Fruit fly (Drosophila melanogaster) whole organism, embryonic: ENCODE results near the gene CG7367.

ENCODE experiments used
- CG10462 ChIP-seq: fragments of 200-800 bp; sonication (Bioruptor generic); optimal IDR thresholded peaks from 2 replicates; lab custom pipeline; 2016; ENCODE audit warnings: missing biosample characterization, missing genetic modification characterization
- CG12104 ChIP-seq: fragments of 200-800 bp; sonication (Bioruptor generic); optimal IDR thresholded peaks from 3 replicates; lab custom pipeline; 2016; ENCODE audit warnings: missing biosample characterization, missing genetic modification characterization
- CG12236 ChIP-seq: fragments of 200-800 bp; sonication (Bioruptor generic); optimal IDR thresholded peaks from 2 replicates; lab custom pipeline; 2016; ENCODE audit warnings: missing biosample characterization, missing genetic modification characterization
- CG12299 ChIP-seq: fragments of 200-800 bp; sonication (Bioruptor generic); optimal IDR thresholded peaks from 2 replicates; lab custom pipeline; 2018; ENCODE audit warnings: missing biosample characterization, mild to moderate bottlenecking, missing genetic modification characterization
- CG13624 ChIP-seq: fragments of 200-800 bp; sonication (Bioruptor generic); optimal IDR thresholded peaks from 2 replicates; lab custom pipeline; 2016; ENCODE audit warnings: missing biosample characterization, missing genetic modification characterization
- CG15601 ChIP-seq: fragments of 200-800 bp; sonication (Bioruptor generic); optimal IDR thresholded peaks from 3 replicates; lab custom pipeline; 2019; ENCODE audit warnings: missing biosample characterization, mild to moderate bottlenecking, missing genetic modification characterization, moderate library complexity
- CG16815 ChIP-seq: fragments of 200-800 bp; sonication (Bioruptor generic); optimal IDR thresholded peaks from 3 replicates; lab custom pipeline; 2017; ENCODE audit warnings: missing biosample characterization, mild to moderate bottlenecking, missing genetic modification characterization
- CG1832 ChIP-seq: fragments of 200-800 bp; sonication (Bioruptor generic); optimal IDR thresholded peaks from 2 replicates; lab custom pipeline; 2017; ENCODE audit warnings: missing biosample characterization, mild to moderate bottlenecking, missing genetic modification characterization, inconsistent platforms
- CG18764 ChIP-seq: fragments of 200-800 bp; sonication (Bioruptor generic); optimal IDR thresholded peaks from 3 replicates; lab custom pipeline; 2016; ENCODE audit warnings: missing biosample characterization, missing genetic modification characterization
- CG2116 ChIP-seq: fragments of 200-800 bp; sonication (Bioruptor generic); optimal IDR thresholded peaks from 3 replicates; lab custom pipeline; 2018; ENCODE audit warnings: missing biosample characterization, mild to moderate bottlenecking, missing genetic modification characterization
- CG4730 ChIP-seq: fragments of 200-800 bp; sonication (Bioruptor generic); IDR thresholded peaks from 2 replicates; pipeline ENCODE4 v1.3.6; 2022; ENCODE audit warnings: missing biosample characterization, missing genetic modification characterization
- CG7271 ChIP-seq: fragments of 200-800 bp; sonication (Bioruptor generic); optimal IDR thresholded peaks from 2 replicates; lab custom pipeline; 2018; ENCODE audit warnings: missing biosample characterization, mild to moderate bottlenecking, missing genetic modification characterization, moderate library complexity
- CG7987 ChIP-seq: fragments of 200-800 bp; sonication (Bioruptor generic); optimal IDR thresholded peaks from 2 replicates; lab custom pipeline; 2018; ENCODE audit warnings: missing biosample characterization, mild to moderate bottlenecking, missing genetic modification characterization, moderate library complexity
- CG8281 ChIP-seq: fragments of 200-800 bp; sonication (Bioruptor generic); optimal IDR thresholded peaks from 2 replicates; lab custom pipeline; 2018; ENCODE audit warnings: missing biosample characterization, mild to moderate bottlenecking, missing genetic modification characterization, moderate library complexity
- CG8924 ChIP-seq: fragments of 200-800 bp; optimal IDR thresholded peaks from 3 replicates; lab custom pipeline; 2019; ENCODE audit warnings: missing biosample characterization, mild to moderate bottlenecking, missing genetic modification characterization, moderate library complexity
- CG9437 ChIP-seq: fragments of 200-800 bp; sonication (Bioruptor generic); optimal IDR thresholded peaks from 2 replicates; lab custom pipeline; 2018; ENCODE audit warnings: missing biosample characterization, mild to moderate bottlenecking, missing genetic modification characterization
- D19A ChIP-seq: fragments of 200-800 bp; optimal IDR thresholded peaks from 3 replicates; lab custom pipeline; 2019; ENCODE audit warnings: missing biosample characterization, mild to moderate bottlenecking, missing genetic modification characterization, moderate library complexity
- Eip74EF ChIP-seq, 2 experiments: fragments of 200-800 bp in 1 of 2; fragments of >200 bp in 1 of 2; sonication (Bioruptor generic) in 1 of 2; optimal IDR thresholded peaks; 2 replicates each; lab custom pipeline; 2017 to 2019; ENCODE audit warnings: missing biosample characterization in 2 of 2, missing genetic modification characterization in 2 of 2, mild to moderate bottlenecking in 1 of 2, moderate library complexity in 1 of 2
- Fer1 ChIP-seq: fragments of 200-800 bp; sonication (Bioruptor generic); optimal IDR thresholded peaks from 2 replicates; lab custom pipeline; 2017; ENCODE audit warnings: missing biosample characterization, mild to moderate bottlenecking, missing genetic modification characterization
- GATAe ChIP-seq: fragments of 200-800 bp; sonication (Bioruptor generic); conservative IDR thresholded peaks from 2 replicates; pipeline ENCODE4 v1.3.6; 2022; ENCODE audit warnings: missing biosample characterization, missing genetic modification characterization
- HHEX ChIP-seq: fragments of 200-800 bp; sonication (Bioruptor generic); optimal IDR thresholded peaks from 3 replicates; lab custom pipeline; 2017; ENCODE audit warnings: missing biosample characterization, mild to moderate bottlenecking, missing genetic modification characterization, missing genetic modification reagents
- Jarid2 ChIP-seq: fragments of 200-800 bp; sonication (Bioruptor generic); optimal IDR thresholded peaks from 3 replicates; lab custom pipeline; 2017; ENCODE audit warnings: mild to moderate bottlenecking, missing biosample characterization, missing genetic modification reagents, missing genetic modification characterization
- MBD-R2 ChIP-seq: fragments of 200-800 bp; sonication (Bioruptor generic); IDR thresholded peaks from 2 replicates; pipeline ENCODE4 v1.3.6; 2022; ENCODE audit warnings: missing biosample characterization, missing genetic modification characterization
- Nf-YC ChIP-seq: fragments of 200-800 bp; optimal IDR thresholded peaks from 3 replicates; lab custom pipeline; 2019; ENCODE audit warnings: missing biosample characterization, mild to moderate bottlenecking, missing genetic modification characterization, moderate library complexity
- Six4 ChIP-seq: fragments of 200-800 bp; sonication (Bioruptor generic); optimal IDR thresholded peaks from 2 replicates; lab custom pipeline; 2016; ENCODE audit warnings: missing biosample characterization, missing genetic modification characterization
- Taf1 ChIP-seq: fragments of 200-800 bp; sonication (Bioruptor generic); IDR thresholded peaks from 2 replicates; pipeline ENCODE4 v1.3.6; 2022; ENCODE audit warnings: missing biosample characterization, missing genetic modification characterization
- al ChIP-seq: fragments of 200-800 bp; sonication (Bioruptor generic); IDR thresholded peaks from 2 replicates; pipeline ENCODE4 v1.3.6; 2022; ENCODE audit warnings: missing biosample characterization, missing genetic modification characterization
- chm ChIP-seq: fragments of 200-800 bp; sonication (Bioruptor generic); IDR thresholded peaks from 2 replicates; pipeline ENCODE4 v1.3.6; 2022; ENCODE audit warnings: missing biosample characterization, missing genetic modification characterization
- ci ChIP-seq: fragments of 200-800 bp; sonication (Bioruptor generic); IDR thresholded peaks from 3 replicates; pipeline ENCODE4 v1.3.6; 2022; ENCODE audit warnings: missing biosample characterization, missing genetic modification characterization
- dimm ChIP-seq: fragments of 200-800 bp; sonication (Bioruptor generic); IDR thresholded peaks from 2 replicates; pipeline ENCODE4 v1.3.6; 2022; ENCODE audit warnings: missing biosample characterization, missing genetic modification characterization
- exex ChIP-seq: fragments of 200-800 bp; sonication (Bioruptor generic); optimal IDR thresholded peaks from 4 replicates; lab custom pipeline; 2018; ENCODE audit warnings: missing biosample characterization, mild to moderate bottlenecking, missing genetic modification characterization, moderate library complexity
- ham ChIP-seq: fragments of 200-800 bp; sonication (Bioruptor generic); IDR thresholded peaks from 2 replicates; pipeline ENCODE4 v1.3.6; 2022; ENCODE audit warnings: missing biosample characterization, missing genetic modification characterization
- hbn ChIP-seq: fragments of 200-800 bp; sonication (Bioruptor generic); IDR thresholded peaks from 2 replicates; pipeline ENCODE4 v1.3.6; 2022; ENCODE audit warnings: missing biosample characterization, missing genetic modification characterization; ENCODE audit not compliant: partially characterized antibody
- lab ChIP-seq: fragments of 200-800 bp; sonication (Bioruptor generic); optimal IDR thresholded peaks from 3 replicates; lab custom pipeline; 2017; ENCODE audit warnings: missing biosample characterization, missing genetic modification characterization, mild to moderate bottlenecking, moderate library complexity, missing genetic modification reagents
- mirr ChIP-seq: fragments of 200-800 bp; sonication (Bioruptor generic); optimal IDR thresholded peaks from 3 replicates; lab custom pipeline; 2018; ENCODE audit warnings: missing biosample characterization, mild to moderate bottlenecking, missing genetic modification characterization
- nerfin-1 ChIP-seq: fragments of 200-800 bp; sonication (Bioruptor generic); optimal IDR thresholded peaks from 3 replicates; lab custom pipeline; 2019; ENCODE audit warnings: missing biosample characterization, mild to moderate bottlenecking, missing genetic modification characterization, moderate library complexity
- pb ChIP-seq: fragments of 200-800 bp; sonication (Bioruptor generic); optimal IDR thresholded peaks from 3 replicates; lab custom pipeline; 2016; ENCODE audit warnings: missing biosample characterization, missing genetic modification characterization
- pho ChIP-seq: fragments of 200-800 bp; sonication (Bioruptor generic); optimal IDR thresholded peaks from 2 replicates; lab custom pipeline; 2016; ENCODE audit warnings: missing biosample characterization, missing genetic modification characterization
- schlank ChIP-seq: fragments of 200-800 bp; sonication (Bioruptor generic); optimal IDR thresholded peaks from 2 replicates; lab custom pipeline; 2018; ENCODE audit warnings: missing biosample characterization, mild to moderate bottlenecking, missing genetic modification characterization
- scrt ChIP-seq: fragments of 200-800 bp; sonication (Bioruptor generic); optimal IDR thresholded peaks from 2 replicates; lab custom pipeline; 2018; ENCODE audit warnings: missing biosample characterization, mild to moderate bottlenecking, missing genetic modification characterization, moderate library complexity
- slbo ChIP-seq: fragments of 200-800 bp; sonication (Bioruptor generic); IDR thresholded peaks from 2 replicates; pipeline ENCODE4 v1.3.6; 2022; ENCODE audit warnings: missing biosample characterization, missing genetic modification characterization
- sob ChIP-seq: fragments of 200-800 bp; sonication (Bioruptor generic); IDR thresholded peaks from 2 replicates; pipeline ENCODE4 v1.3.6; 2022; ENCODE audit warnings: missing biosample characterization, missing genetic modification characterization
- trh ChIP-seq: fragments of 200-800 bp; sonication (Bioruptor generic); optimal IDR thresholded peaks from 2 replicates; lab custom pipeline; 2016; ENCODE audit warnings: missing biosample characterization, missing genetic modification characterization
- ttk ChIP-seq: fragments of 200-800 bp; sonication (Bioruptor generic); IDR thresholded peaks from 2 replicates; pipeline ENCODE4 v2.1.2; 2022; ENCODE audit warnings: missing biosample characterization, missing genetic modification characterization
- unc-4 ChIP-seq: fragments of 200-800 bp; sonication (Bioruptor generic); IDR thresholded peaks from 2 replicates; pipeline ENCODE4 v1.3.6; 2022; ENCODE audit warnings: missing biosample characterization, missing genetic modification characterization; ENCODE audit not compliant: partially characterized antibody
- wdn ChIP-seq: fragments of 200-800 bp; sonication (Bioruptor generic); IDR thresholded peaks from 2 replicates; pipeline ENCODE4 v1.3.6; 2022; ENCODE audit warnings: missing biosample characterization, missing genetic modification characterization
- zen ChIP-seq: fragments of 200-800 bp; sonication (Bioruptor generic); optimal IDR thresholded peaks from 3 replicates; lab custom pipeline; 2018; ENCODE audit warnings: missing biosample characterization, mild to moderate bottlenecking, missing genetic modification characterization, moderate library complexity

CG7367 gene

dm6 chr2L:8001694-8002627, 37.6 kb downstream of the CG7367 start (continued):
- TF ChIP-seq mirr (GFP tag; lab: Kevin White, UChicago): peak; percentile 71
- no peak for TF ChIP-seq CG7271 (tag; lab: Kevin White, UChicago)
- TF ChIP-seq HHEX (GFP tag; lab: Kevin White, UChicago): peak; percentile 89
- peak; percentile 87 for TF ChIP-seq sob
- peak; percentile 84 for TF ChIP-seq pho
- TF ChIP-seq CG15601: peak; percentile 65
- TF ChIP-seq ci (GFP tag; lab: Robert Waterston, UW): peak; percentile 80; the same call in 2 of the 3 replicates
- no peak for TF ChIP-seq hbn (GFP tag; lab: Robert Waterston, UW)
- TF ChIP-seq CG2116 (GFP tag; lab: Kevin White, UChicago): peak; percentile 67
- no peak for TF ChIP-seq unc-4
- 0 out of 2 replicates have a peak, but pooled peaks have one; percentile 29 for TF ChIP-seq ham
- TF ChIP-seq trh (GFP tag; lab: Kevin White, UChicago): peak; percentile 66
- peak; percentile 79 for TF ChIP-seq wdn (GFP tag; lab: Robert Waterston, UW)
- peak; percentile 91 for TF ChIP-seq lab (GFP tag; lab: Kevin White, UChicago)
- TF ChIP-seq Fer1: peak; percentile 89
- peak; percentile 91 for TF ChIP-seq CG9437 (GFP tag; lab: Kevin White, UChicago)
- TF ChIP-seq D19A (tag; lab: Kevin White, UChicago): peak; percentile 81
- TF ChIP-seq Nf-YC (tag; lab: Kevin White, UChicago): peak; percentile 85
- peak; percentile 48 for TF ChIP-seq schlank
- TF ChIP-seq Six4 (GFP tag; lab: Kevin White, UChicago): peak; percentile 75
- TF ChIP-seq Taf1 (GFP tag; lab: Robert Waterston, UW): peak; percentile 54; the same call in 1 of the 2 replicates
- TF ChIP-seq nerfin-1 (tag; lab: Kevin White, UChicago): peak; percentile 85
- no peak for TF ChIP-seq dimm (GFP tag; lab: Robert Waterston, UW)
- TF ChIP-seq Jarid2 (GFP tag; lab: Kevin White, UChicago): peak; percentile 71
- peak; percentile 93 for TF ChIP-seq CG8924 (tag; lab: Kevin White, UChicago)
- peak; percentile 46 for TF ChIP-seq exex (tag; lab: Kevin White, UChicago)
- peak; percentile 75 for TF ChIP-seq scrt (GFP tag; lab: Kevin White, UChicago)
- TF ChIP-seq CG1832 (GFP tag; lab: Kevin White, UChicago): no peak
- peak; percentile 70 for TF ChIP-seq GATAe (GFP tag; lab: Robert Waterston, UW)
- TF ChIP-seq CG16815 (GFP tag; lab: Kevin White, UChicago): peak; percentile 84
- peak; percentile 63 for TF ChIP-seq pb (GFP tag; lab: Kevin White, UChicago)
- TF ChIP-seq CG7987 (GFP tag; lab: Kevin White, UChicago): peak; percentile 17
- TF ChIP-seq CG8281: peak; percentile 74
- TF ChIP-seq CG10462 (GFP tag; lab: Kevin White, UChicago): peak; percentile 82
- peak in 1 of 2 experiments; percentile 90 for TF ChIP-seq Eip74EF (GFP tag; optimal IDR thresholded peaks at IDR 0.05; lab: Kevin White, UChicago)
- TF ChIP-seq CG12236 (GFP tag; lab: Kevin White, UChicago): peak; percentile 73
- TF ChIP-seq zen (tag; lab: Kevin White, UChicago): peak; percentile 76
- peak; percentile 74; the same call in 1 of the 2 replicates for TF ChIP-seq al (GFP tag; lab: Robert Waterston, UW)
- TF ChIP-seq ttk (GFP tag; lab: Robert Waterston, UW): peak; percentile 80
- TF ChIP-seq slbo (GFP tag; lab: Robert Waterston, UW): peak; percentile 81
- peak; percentile 40; the same call in 1 of the 2 replicates for TF ChIP-seq MBD-R2 (GFP tag; lab: Robert Waterston, UW)
- peak; percentile 65 for TF ChIP-seq CG18764 (GFP tag; lab: Kevin White, UChicago)
- peak; percentile 90 for TF ChIP-seq CG12104
- peak; percentile 86 for TF ChIP-seq CG13624 (GFP tag; lab: Kevin White, UChicago)
- TF ChIP-seq chm (GFP tag; lab: Robert Waterston, UW): peak; percentile 78; the same call in 1 of the 2 replicates
- peak; percentile 63 for TF ChIP-seq CG12299 (tag; lab: Kevin White, UChicago)
- TF ChIP-seq CG4730 (GFP tag; lab: Robert Waterston, UW): peak; percentile 81
